Fruit fly (Drosophila melanogaster) whole organism, embryonic: ENCODE data around the gene dob.

Experiments
- BEAF-32 ChIP-seq: fragments of 200-800 bp; sonication (Bioruptor generic); optimal IDR thresholded peaks from 3 replicates; lab custom pipeline; 2017; ENCODE audit warnings: missing biosample characterization, missing genetic modification characterization, mild to moderate bottlenecking, moderate library complexity, missing genetic modification reagents
- CG10959 ChIP-seq: fragments of 200-800 bp; sonication (Bioruptor generic); IDR thresholded peaks from 2 replicates; pipeline ENCODE4 v1.3.6; 2022; ENCODE audit warnings: missing biosample characterization, missing genetic modification characterization
- CG11504 ChIP-seq: fragments of 200-800 bp; sonication (Bioruptor generic); optimal IDR thresholded peaks from 3 replicates; lab custom pipeline; 2019; ENCODE audit warnings: missing biosample characterization, mild to moderate bottlenecking, missing genetic modification characterization, moderate library complexity
- CG12942 ChIP-seq: fragments of 200-800 bp; sonication (Bioruptor generic); optimal IDR thresholded peaks from 3 replicates; lab custom pipeline; 2016; ENCODE audit warnings: missing biosample characterization, missing genetic modification characterization
- CG15696 ChIP-seq: fragments of 200-800 bp; sonication (Bioruptor generic); optimal IDR thresholded peaks from 2 replicates; lab custom pipeline; 2019; ENCODE audit warnings: missing biosample characterization, mild to moderate bottlenecking, missing genetic modification characterization, moderate library complexity
- CG9437 ChIP-seq: fragments of 200-800 bp; sonication (Bioruptor generic); optimal IDR thresholded peaks from 2 replicates; lab custom pipeline; 2018; ENCODE audit warnings: missing biosample characterization, mild to moderate bottlenecking, missing genetic modification characterization
- CHES-1-like ChIP-seq: fragments of 200-800 bp; sonication (Bioruptor generic); optimal IDR thresholded peaks from 2 replicates; lab custom pipeline; 2016; ENCODE audit warnings: missing biosample characterization, missing genetic modification characterization
- Dad ChIP-seq: fragments of 200-800 bp; sonication (Bioruptor generic); optimal IDR thresholded peaks from 3 replicates; lab custom pipeline; 2016; ENCODE audit warnings: missing biosample characterization, missing genetic modification characterization
- Drgx ChIP-seq: fragments of 200-800 bp; sonication (Bioruptor generic); IDR thresholded peaks from 2 replicates; pipeline ENCODE4 v1.3.6; 2022; ENCODE audit warnings: missing biosample characterization, missing genetic modification characterization
- Ets65A ChIP-seq: fragments of 200-800 bp; sonication (Bioruptor generic); peaks from one replicate; lab custom pipeline; 2016; ENCODE audit warnings: missing biosample characterization, missing genetic modification characterization
- Hmr ChIP-seq: fragments of 200-800 bp; sonication (Bioruptor generic); optimal IDR thresholded peaks from 3 replicates; lab custom pipeline; 2017; ENCODE audit warnings: mild to moderate bottlenecking, missing biosample characterization, missing genetic modification reagents, missing genetic modification characterization
- MBD-R2 ChIP-seq: fragments of 200-800 bp; sonication (Bioruptor generic); IDR thresholded peaks from 2 replicates; pipeline ENCODE4 v1.3.6; 2022; ENCODE audit warnings: missing biosample characterization, missing genetic modification characterization
- Med ChIP-seq: fragments of 200-800 bp; sonication (Bioruptor generic); peaks from one replicate; lab custom pipeline; 2016; ENCODE audit warnings: missing biosample characterization, missing genetic modification characterization, mild to moderate bottlenecking, inconsistent platforms, moderate library complexity
- Optix ChIP-seq: fragments of 200-800 bp; sonication (Bioruptor generic); IDR thresholded peaks from 3 replicates; pipeline ENCODE4 v1.3.6; 2022; ENCODE audit warnings: missing biosample characterization, missing genetic modification characterization
- TFAM ChIP-seq: fragments of 200-800 bp; sonication (Bioruptor generic); optimal IDR thresholded peaks from 2 replicates; lab custom pipeline; 2017; ENCODE audit warnings: missing biosample characterization, missing genetic modification characterization, inconsistent platforms
- YL-1 ChIP-seq: fragments of 200-800 bp; sonication (Bioruptor generic); optimal IDR thresholded peaks from 3 replicates; lab custom pipeline; 2017; ENCODE audit warnings: missing biosample characterization, mild to moderate bottlenecking, missing genetic modification characterization
- br ChIP-seq: fragments of >200 bp; optimal IDR thresholded peaks from 2 replicates; lab custom pipeline; 2017
- bsh ChIP-seq, 2 experiments: fragments of 200-800 bp; sonication (Bioruptor generic); optimal IDR thresholded peaks; 2 replicates each; lab custom pipeline; 2017 to 2018; ENCODE audit warnings: mild to moderate bottlenecking in 2 of 2, missing biosample characterization in 2 of 2, missing genetic modification characterization in 2 of 2, moderate library complexity in 1 of 2
- crol ChIP-seq: fragments of 200-800 bp; sonication (Bioruptor generic); IDR thresholded peaks from 2 replicates; pipeline ENCODE4 v1.3.6; 2022; ENCODE audit warnings: missing biosample characterization, missing genetic modification characterization
- eve ChIP-seq, 2 experiments: fragments of >200 bp; optimal IDR thresholded peaks; 2 replicates each; lab custom pipeline; 2017; ENCODE audit warnings: missing biosample characterization in 2 of 2, missing genetic modification characterization in 2 of 2
- eyg ChIP-seq: fragments of 200-800 bp; sonication (Bioruptor generic); optimal IDR thresholded peaks from 3 replicates; lab custom pipeline; 2016; ENCODE audit warnings: missing biosample characterization, missing genetic modification characterization
- fd3F ChIP-seq: fragments of 200-800 bp; sonication (Bioruptor generic); optimal IDR thresholded peaks from 2 replicates; lab custom pipeline; 2018; ENCODE audit warnings: missing biosample characterization, mild to moderate bottlenecking, missing genetic modification characterization, moderate library complexity
- ftz-f1 ChIP-seq: fragments of 200-800 bp; sonication (Bioruptor generic); optimal IDR thresholded peaks from 2 replicates; lab custom pipeline; 2016; ENCODE audit warnings: missing biosample characterization, missing genetic modification characterization
- gsb ChIP-seq: fragments of 200-800 bp; sonication (Bioruptor generic); IDR thresholded peaks from 2 replicates; pipeline ENCODE4 v1.3.6; 2022; ENCODE audit warnings: missing biosample characterization, missing genetic modification characterization
- hb ChIP-seq: fragments of 200-800 bp; sonication (Bioruptor generic); IDR thresholded peaks from 3 replicates; pipeline ENCODE4 v1.3.6; 2022; ENCODE audit warnings: missing biosample characterization, missing genetic modification characterization; ENCODE audit not compliant: partially characterized antibody
- lbe ChIP-seq: fragments of 200-800 bp; sonication (Bioruptor generic); optimal IDR thresholded peaks from 2 replicates; lab custom pipeline; 2016; ENCODE audit warnings: missing biosample characterization, mild to moderate bottlenecking, missing genetic modification characterization
- lilli ChIP-seq: fragments of 200-800 bp; sonication (Bioruptor generic); optimal IDR thresholded peaks from 3 replicates; lab custom pipeline; 2016; ENCODE audit warnings: missing biosample characterization, missing genetic modification characterization
- nerfin-2 ChIP-seq: fragments of 200-800 bp; sonication (Bioruptor generic); IDR thresholded peaks from 2 replicates; pipeline ENCODE4 v1.3.6; 2022; ENCODE audit warnings: missing biosample characterization, missing genetic modification characterization; ENCODE audit not compliant: partially characterized antibody
- nom ChIP-seq: fragments of 200-800 bp; sonication (Bioruptor generic); optimal IDR thresholded peaks from 2 replicates; lab custom pipeline; 2017; ENCODE audit warnings: missing biosample characterization, missing genetic modification characterization, mild to moderate bottlenecking, moderate library complexity, missing genetic modification reagents
- pzg ChIP-seq: fragments of 200-800 bp; sonication (Bioruptor generic); optimal IDR thresholded peaks from 3 replicates; lab custom pipeline; 2018; ENCODE audit warnings: missing biosample characterization, mild to moderate bottlenecking, missing genetic modification characterization, moderate library complexity
- row ChIP-seq: fragments of 200-800 bp; sonication (Bioruptor generic); IDR thresholded peaks from 3 replicates; pipeline ENCODE4 v1.3.6; 2022; ENCODE audit warnings: missing biosample characterization, missing genetic modification characterization
- sens ChIP-seq: fragments of 200-800 bp; sonication (Bioruptor generic); peaks from one replicate; lab custom pipeline; 2016; ENCODE audit warnings: missing biosample characterization, missing genetic modification characterization
- slbo ChIP-seq: fragments of 200-800 bp; sonication (Bioruptor generic); IDR thresholded peaks from 2 replicates; pipeline ENCODE4 v1.3.6; 2022; ENCODE audit warnings: missing biosample characterization, missing genetic modification characterization
- sug ChIP-seq: fragments of 200-800 bp; optimal IDR thresholded peaks from 2 replicates; lab custom pipeline; 2019; ENCODE audit warnings: missing biosample characterization, mild to moderate bottlenecking, missing genetic modification characterization, moderate library complexity
- tna ChIP-seq: fragments of 200-800 bp; sonication (Bioruptor generic); IDR thresholded peaks from 2 replicates; pipeline ENCODE4 v1.3.6; 2022; ENCODE audit warnings: missing biosample characterization, missing genetic modification characterization; ENCODE audit not compliant: partially characterized antibody
- zfh2 ChIP-seq: fragments of 200-800 bp; sonication (Bioruptor generic); optimal IDR thresholded peaks from 2 replicates; lab custom pipeline; 2016; ENCODE audit warnings: missing biosample characterization, missing genetic modification characterization

The dob gene

DNA sequence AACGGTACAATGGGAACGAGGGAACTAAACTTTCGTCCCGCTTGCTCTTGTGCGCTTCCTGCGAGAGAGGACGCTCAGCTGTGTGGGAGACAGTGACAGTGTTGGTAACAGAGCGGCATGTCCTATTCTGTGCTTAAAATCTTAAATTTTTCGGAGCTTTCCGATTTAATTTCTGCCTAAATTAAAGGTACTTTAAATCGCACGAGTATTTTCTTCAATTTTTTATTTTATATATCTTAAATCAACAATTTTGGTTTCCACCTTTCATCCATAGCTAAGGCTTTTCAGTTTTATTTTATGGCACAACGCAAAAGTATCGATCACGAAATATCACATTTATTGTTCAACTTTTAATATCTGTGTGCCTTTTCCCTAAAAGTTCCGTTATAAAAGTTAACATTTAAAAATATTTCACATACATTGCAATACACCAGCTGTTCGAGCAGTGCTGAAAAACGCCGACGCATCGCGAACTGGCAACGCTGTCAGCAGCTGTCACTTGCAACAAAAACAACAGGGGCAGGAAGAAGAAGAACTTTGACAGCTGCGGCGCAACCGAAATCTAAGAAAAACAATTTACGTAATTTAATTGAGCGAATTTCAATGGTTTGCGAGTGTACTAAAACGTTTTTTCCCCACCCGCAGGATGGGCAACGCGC, 3.3 kb upstream of the dob start, which contains the start of the genes hiw and ND-B18 (continued):
- TF ChIP-seq lilli (GFP tag; lab: Kevin White, UChicago) (peak; percentile 37), pzg (GFP tag; lab: Kevin White, UChicago) (peak; percentile 83), zfh2 (peak; percentile 43), Ets65A (peak; percentile 91), YL-1 (GFP tag; lab: Kevin White, UChicago) (peak; percentile 89)
- TF ChIP-seq, all 482 proteins: peak for 124

DNA sequence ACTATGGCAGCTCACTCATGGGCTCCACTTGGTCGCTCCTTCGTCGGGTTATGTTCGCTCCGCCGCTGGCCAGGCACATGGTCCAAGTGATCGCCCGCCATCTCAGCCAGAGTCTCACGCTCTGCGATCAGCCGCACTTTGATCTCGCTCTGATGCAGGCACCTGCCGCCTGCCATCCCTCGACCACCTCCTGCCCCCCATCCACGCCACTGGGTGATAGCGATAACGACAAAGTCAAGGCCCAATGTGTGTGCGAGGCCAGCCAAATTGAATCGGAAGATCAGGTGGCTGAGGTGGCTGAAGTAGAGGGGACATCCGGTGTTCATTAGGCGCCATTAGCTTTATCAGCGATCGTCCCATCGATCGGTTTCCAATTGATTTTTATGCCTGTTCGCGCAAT, 1.7 kb downstream of the dob start:
- TF ChIP-seq CHES-1-like (GFP tag; lab: Kevin White, UChicago), result no peak
- TF ChIP-seq ftz-f1 (GFP tag; lab: Kevin White, UChicago), result peak; percentile 36
- TF ChIP-seq Optix, result no peak
- TF ChIP-seq CG15696, result no peak
- no peak for TF ChIP-seq CG10959 (GFP tag; lab: Robert Waterston, UW)
- TF ChIP-seq TFAM (GFP tag; lab: Kevin White, UChicago), result no peak
- 0 out of 2 replicates have a peak, but pooled peaks have one; percentile 12 for TF ChIP-seq slbo
- TF ChIP-seq br (lab: Kevin White, UChicago), result no peak
- peak; percentile 57 for TF ChIP-seq Med
- TF ChIP-seq sug, result peak; percentile 40
- TF ChIP-seq eyg (GFP tag; lab: Kevin White, UChicago), result no peak
- no peak for TF ChIP-seq nerfin-2 (GFP tag; lab: Robert Waterston, UW)
- TF ChIP-seq BEAF-32 (GFP tag; lab: Kevin White, UChicago), result no peak
- TF ChIP-seq nom (GFP tag; lab: Kevin White, UChicago), result peak; percentile 84
- TF ChIP-seq Ets65A, result peak; percentile 28
- no peak for TF ChIP-seq fd3F (GFP tag; lab: Kevin White, UChicago)
- TF ChIP-seq gsb (GFP tag; lab: Robert Waterston, UW), result no peak

DNA sequence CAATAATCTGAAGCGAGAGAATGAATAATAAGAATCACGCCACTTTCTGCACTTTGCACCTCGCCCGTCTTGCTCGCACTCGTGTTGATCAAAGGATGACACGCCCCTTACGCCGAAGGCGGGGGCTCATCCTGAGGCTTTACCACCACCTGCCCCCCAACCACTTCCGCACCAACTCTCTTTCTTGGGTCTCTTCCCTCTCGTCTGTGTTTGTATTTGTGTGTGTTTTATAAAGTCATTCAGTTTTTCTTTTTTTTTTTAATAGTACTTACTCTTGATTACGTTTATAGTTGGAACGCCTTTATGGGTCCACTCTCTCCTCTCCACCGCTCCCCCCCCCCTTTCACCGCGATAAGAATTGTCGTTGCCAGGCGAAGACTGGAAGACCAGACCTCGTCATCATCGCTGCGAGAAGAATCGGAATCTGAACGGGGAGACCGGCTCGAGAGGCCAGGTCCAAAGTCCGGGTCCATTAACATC, 2.6 kb downstream of the dob start:
- peak; percentile 17 for TF ChIP-seq Med
- TF ChIP-seq Hmr (GFP tag; lab: Kevin White, UChicago), result peak; percentile 16
- TF ChIP-seq sens (GFP tag; lab: Kevin White, UChicago), result peak; percentile 66
- no peak for TF ChIP-seq MBD-R2 (GFP tag; lab: Robert Waterston, UW)
- TF ChIP-seq Drgx, result peak; percentile 84
- TF ChIP-seq Dad, result no peak
- no peak for TF ChIP-seq eve (GFP tag; optimal IDR thresholded peaks at IDR 0.05; lab: Kevin White, UChicago)
- no peak for TF ChIP-seq tna (GFP tag; lab: Robert Waterston, UW)
- no peak for TF ChIP-seq lbe
- no peak for TF ChIP-seq CG9437 (GFP tag; lab: Kevin White, UChicago)
- TF ChIP-seq CG12942, result no peak
- TF ChIP-seq bsh (GFP tag; optimal IDR thresholded peaks at IDR 0.05; lab: Kevin White, UChicago), result peak in 1 of 2 experiments; percentile 99
- TF ChIP-seq nom (GFP tag; lab: Kevin White, UChicago), result peak; percentile 100
- peak; percentile 57; the same call in 1 of the 2 replicates for TF ChIP-seq crol (GFP tag; lab: Robert Waterston, UW)

DNA sequence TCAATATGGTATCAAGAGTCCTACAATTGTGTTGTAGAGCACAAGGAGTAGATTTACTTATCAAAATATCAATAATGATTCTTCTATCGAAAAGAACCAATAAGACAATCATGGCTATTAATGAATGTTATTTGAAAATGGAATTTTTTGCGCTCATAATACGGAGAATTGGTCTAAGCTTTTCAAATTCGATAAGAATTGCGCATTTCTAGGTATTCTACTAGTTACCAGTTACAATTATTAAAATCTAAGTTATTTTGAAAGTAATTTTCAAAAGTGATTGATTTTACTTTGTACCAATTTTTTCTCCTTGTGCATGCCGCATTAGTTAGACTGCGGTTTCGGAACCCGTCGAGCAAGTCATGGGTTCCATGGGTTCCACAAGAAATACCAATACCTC, 3.3 kb downstream of the dob start:
- peak; percentile 23 for TF ChIP-seq Ets65A
- peak; percentile 30 for TF ChIP-seq Med
- peak; percentile 32; the same call in 1 of the 3 replicates for TF ChIP-seq row (GFP tag; lab: Robert Waterston, UW)
- TF ChIP-seq hb (GFP tag; lab: Robert Waterston, UW), result no peak
- TF ChIP-seq CG11504 (tag; lab: Kevin White, UChicago), result peak; percentile 1
